Worm (Caenorhabditis elegans) whole organism, L2 larva: ENCODE data around the gene F32D8.5.
A peak's percentile ranks its signal among the peaks of the same experiment; 100 is the strongest.

Source experiments
- ama-1 ChIP-seq: fragments of 150-350 bp; optimal IDR thresholded peaks from 2 replicates; lab custom pipeline; 2018; ENCODE audit warnings: inconsistent platforms
- ceh-82 ChIP-seq: fragments of 150-350 bp; optimal IDR thresholded peaks from 2 replicates; lab custom pipeline; 2014; ENCODE audit warnings: missing biosample characterization, missing genetic modification characterization
- elt-1 ChIP-seq: fragments of 150-350 bp; optimal IDR thresholded peaks from 2 replicates; lab custom pipeline; 2014; ENCODE audit warnings: missing biosample characterization, missing genetic modification characterization
- lsy-2 ChIP-seq, 2 experiments: fragments of 150-350 bp in 1 of 2; sonication (generic microtip) in 1 of 2; optimal IDR thresholded peaks; 2 replicates each; lab custom pipeline; 2014 to 2017; ENCODE audit warnings: missing biosample characterization in 2 of 2, missing genetic modification characterization in 2 of 2
- nhr-237 ChIP-seq: fragments of 150-350 bp; optimal IDR thresholded peaks from 2 replicates; lab custom pipeline; 2014; ENCODE audit warnings: missing biosample characterization, missing genetic modification characterization
- nhr-6 ChIP-seq: fragments of 150-350 bp; optimal IDR thresholded peaks from 2 replicates; lab custom pipeline; 2014; ENCODE audit warnings: missing biosample characterization, missing genetic modification characterization
- unc-55 ChIP-seq: fragments of 150-350 bp; sonication (generic microtip); optimal IDR thresholded peaks from 3 replicates; lab custom pipeline; 2014; ENCODE audit warnings: missing biosample characterization, missing genetic modification reagents, missing genetic modification characterization
- unc-62 ChIP-seq: fragments of 150-350 bp; optimal IDR thresholded peaks from 2 replicates; lab custom pipeline; 2014; ENCODE audit warnings: missing biosample characterization, missing genetic modification reagents, missing genetic modification characterization

DNA sequence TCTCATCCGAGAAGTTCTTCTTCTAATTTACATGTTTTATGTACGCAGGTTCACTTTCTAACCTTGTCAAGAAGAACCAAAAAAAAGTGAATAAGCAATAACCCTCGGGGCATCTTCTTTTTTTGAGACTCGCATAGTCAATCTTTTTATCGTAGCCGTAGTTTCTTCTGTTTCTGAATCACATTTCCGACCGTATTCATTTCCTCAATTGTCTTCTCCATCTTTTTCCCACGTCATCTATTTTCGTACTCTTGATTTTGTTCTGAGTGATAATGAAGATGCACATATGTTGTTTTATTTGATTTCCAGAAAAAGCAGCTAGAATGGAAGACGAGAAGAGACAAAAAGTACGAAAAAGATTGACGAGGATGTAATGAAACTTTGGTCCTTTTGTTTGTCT is 50.3 kb downstream of the F32D8.5 start:
- TF ChIP-seq nhr-237 (tag; lab: Kevin White, UChicago) (no peak), elt-1 (no peak), ceh-82 (tag; lab: Kevin White, UChicago) (no peak), lsy-2 (tag; optimal IDR thresholded peaks at IDR 0.05; lab: Kevin White, UChicago) (peak in 1 of 2 experiments; percentile 15), ama-1 (lab: Kevin White, UChicago) (no peak), nhr-6 (tag; lab: Kevin White, UChicago) (no peak), unc-62 (GFP tag; lab: Kevin White, UChicago) (no peak), unc-55 (GFP tag; lab: Kevin White, UChicago) (no peak)
